Worm (Caenorhabditis elegans): ENCODE results near the gene fipr-14.

fipr-14 gene

ce11 chrIV:10896512-10896911 is 19.6 kb downstream of the fipr-14 start, which contains the start of gene srlf-13:
srlf-13 (minus strand) TSS chrIV:10896612.
- TF ChIP-seq klf-2 (GFP tag; conservative IDR thresholded peaks at IDR 0.05) (no peak), flt-1 (GFP tag; IDR thresholded peaks at IDR 0.05) (no peak), ztf-23 (GFP tag; IDR thresholded peaks at IDR 0.05) (no peak), ref-1 (GFP tag; conservative IDR thresholded peaks at IDR 0.05) (no peak), ztf-29 (GFP tag; IDR thresholded peaks at IDR 0.05) (no peak), cog-1 (tag; optimal IDR thresholded peaks at IDR 0.05) (no peak), tab-1 (GFP tag; IDR thresholded peaks at IDR 0.05) (no peak), T22C8.4 (GFP tag; IDR thresholded peaks at IDR 0.05) (no peak), med-1 (GFP tag; optimal IDR thresholded peaks at IDR 0.05; ENCODE audit: insufficient read depth) (no peak)

- TF ChIP-seq cog-1 (tag; optimal IDR thresholded peaks at IDR 0.05) (no peak), med-1 (GFP tag; optimal IDR thresholded peaks at IDR 0.05; ENCODE audit: insufficient read depth) (no peak), ztf-23 (GFP tag; IDR thresholded peaks at IDR 0.05) (no peak), flt-1 (GFP tag; IDR thresholded peaks at IDR 0.05) (no peak), klf-2 (GFP tag; conservative IDR thresholded peaks at IDR 0.05) (no peak), ztf-29 (GFP tag; IDR thresholded peaks at IDR 0.05) (no peak), tab-1 (GFP tag; IDR thresholded peaks at IDR 0.05) (no peak), ref-1 (GFP tag; conservative IDR thresholded peaks at IDR 0.05) (no peak), T22C8.4 (GFP tag; IDR thresholded peaks at IDR 0.05) (no peak)
These were observed 21.2 kb downstream of the fipr-14 start for ce11 chrIV:10898160-10898559.

DNA sequence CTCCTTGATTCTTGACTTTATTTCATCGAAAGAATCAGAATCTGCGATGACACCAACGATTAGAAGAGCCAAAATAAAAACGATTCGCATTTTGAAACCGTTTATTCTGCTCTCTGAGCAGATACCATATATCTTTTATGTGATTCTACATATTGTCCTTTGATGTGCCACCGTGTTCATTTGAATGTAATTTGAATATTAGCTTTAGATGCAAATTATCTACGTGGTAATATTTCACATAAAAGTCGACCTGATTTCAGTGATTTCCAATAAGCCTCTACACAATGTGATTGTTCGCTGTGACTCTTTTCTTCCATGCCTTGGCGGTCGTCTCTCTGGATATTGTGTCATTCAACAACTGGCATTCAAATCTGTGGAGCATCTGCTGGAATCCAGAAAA is 22.1 kb downstream of the fipr-14 start, which contains the start of the genes F13E9.9 and F13E9.19:
Gene F13E9.9 (minus strand): TSS at position 101 of the 400 bp plus-strand sequence.
Gene F13E9.19 (plus strand): TSS at position 316 of the 400 bp plus-strand sequence.
- no peak for TF ChIP-seq cog-1 (tag; optimal IDR thresholded peaks at IDR 0.05)
- TF ChIP-seq ref-1 (GFP tag; conservative IDR thresholded peaks at IDR 0.05) = no peak

ce11 chrIV:10900083-10900482 is 23.1 kb downstream of the fipr-14 start, which contains the start of gene srlf-30:
srlf-30 (plus strand) TSS chrIV:10900383.
- TF ChIP-seq ref-1 (GFP tag; conservative IDR thresholded peaks at IDR 0.05) = no peak
- no peak for TF ChIP-seq ztf-29 (GFP tag; IDR thresholded peaks at IDR 0.05)
- TF ChIP-seq cog-1 (tag; optimal IDR thresholded peaks at IDR 0.05) = no peak
- TF ChIP-seq tab-1 (GFP tag; IDR thresholded peaks at IDR 0.05) = no peak
- no peak for TF ChIP-seq T22C8.4 (GFP tag; IDR thresholded peaks at IDR 0.05)
- TF ChIP-seq med-1 (GFP tag; optimal IDR thresholded peaks at IDR 0.05; ENCODE audit: insufficient read depth) = no peak
- TF ChIP-seq klf-2 (GFP tag; conservative IDR thresholded peaks at IDR 0.05) = no peak

ce11 chrIV:10902476-10902875 is 25.5 kb downstream of the fipr-14 start:
- TF ChIP-seq klf-2 (GFP tag; conservative IDR thresholded peaks at IDR 0.05) (no peak), cog-1 (tag; optimal IDR thresholded peaks at IDR 0.05) (no peak), ref-1 (GFP tag; conservative IDR thresholded peaks at IDR 0.05) (no peak), T22C8.4 (GFP tag; IDR thresholded peaks at IDR 0.05) (no peak), tab-1 (GFP tag; IDR thresholded peaks at IDR 0.05) (no peak), med-1 (GFP tag; optimal IDR thresholded peaks at IDR 0.05; ENCODE audit: insufficient read depth) (no peak), ztf-23 (GFP tag; IDR thresholded peaks at IDR 0.05) (no peak)

- no peak for TF ChIP-seq T22C8.4 (GFP tag; IDR thresholded peaks at IDR 0.05)
- TF ChIP-seq ref-1 (GFP tag; conservative IDR thresholded peaks at IDR 0.05) = no peak
- no peak for TF ChIP-seq ztf-29 (GFP tag; IDR thresholded peaks at IDR 0.05)
- no peak for TF ChIP-seq flt-1 (GFP tag; IDR thresholded peaks at IDR 0.05)
- TF ChIP-seq ztf-23 (GFP tag; IDR thresholded peaks at IDR 0.05) = no peak
- TF ChIP-seq tab-1 (GFP tag; IDR thresholded peaks at IDR 0.05) = no peak
- no peak for TF ChIP-seq cog-1 (tag; optimal IDR thresholded peaks at IDR 0.05)
- no peak for TF ChIP-seq klf-2 (GFP tag; conservative IDR thresholded peaks at IDR 0.05)
These were observed 27.3 kb downstream of the fipr-14 start, which contains the start of gene ZK596.3 for ce11 chrIV:10904282-10904681. ZK596.3 (minus strand) TSS chrIV:10904382.

DNA sequence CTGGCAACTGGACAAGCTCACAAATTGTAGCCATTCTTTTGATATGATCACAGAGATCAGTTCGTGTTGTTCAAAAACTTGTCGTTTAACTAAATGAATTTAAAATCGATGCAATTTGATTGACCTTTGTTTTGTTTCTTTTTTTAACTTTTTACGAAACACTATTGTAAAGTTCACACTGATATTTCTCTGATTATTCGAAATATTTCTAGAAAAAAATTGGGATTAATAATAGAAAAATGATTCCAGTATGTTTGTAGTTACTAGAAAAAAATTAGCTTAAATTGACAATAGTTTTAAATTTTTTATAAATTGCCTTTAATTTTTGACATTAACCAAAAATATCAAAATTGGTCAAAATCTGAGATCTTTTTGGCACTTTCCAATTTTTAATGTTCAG is 32.3 kb downstream of the fipr-14 start, which contains the start of gene ZK596.2:
Gene ZK596.2 (minus strand): TSS at position 101 of the 400 bp plus-strand sequence.
- TF ChIP-seq ztf-29 (GFP tag; IDR thresholded peaks at IDR 0.05) (no peak), ref-1 (GFP tag; conservative IDR thresholded peaks at IDR 0.05) (no peak), klf-2 (GFP tag; conservative IDR thresholded peaks at IDR 0.05) (no peak), flt-1 (GFP tag; IDR thresholded peaks at IDR 0.05) (no peak), med-1 (GFP tag; optimal IDR thresholded peaks at IDR 0.05; ENCODE audit: insufficient read depth) (no peak), tab-1 (GFP tag; IDR thresholded peaks at IDR 0.05) (no peak), cog-1 (tag; optimal IDR thresholded peaks at IDR 0.05) (no peak), ztf-23 (GFP tag; IDR thresholded peaks at IDR 0.05) (no peak), T22C8.4 (GFP tag; IDR thresholded peaks at IDR 0.05) (no peak)

- TF ChIP-seq ztf-23 (GFP tag; IDR thresholded peaks at IDR 0.05) = no peak
- TF ChIP-seq flt-1 (GFP tag; IDR thresholded peaks at IDR 0.05) = no peak
- TF ChIP-seq tab-1 (GFP tag; IDR thresholded peaks at IDR 0.05) = no peak
- TF ChIP-seq ztf-29 (GFP tag; IDR thresholded peaks at IDR 0.05) = no peak
- TF ChIP-seq T22C8.4 (GFP tag; IDR thresholded peaks at IDR 0.05) = no peak
- no peak for TF ChIP-seq med-1 (GFP tag; optimal IDR thresholded peaks at IDR 0.05; ENCODE audit: insufficient read depth)
- no peak for TF ChIP-seq cog-1 (tag; optimal IDR thresholded peaks at IDR 0.05)
- TF ChIP-seq klf-2 (GFP tag; conservative IDR thresholded peaks at IDR 0.05) = no peak
- TF ChIP-seq ref-1 (GFP tag; conservative IDR thresholded peaks at IDR 0.05) = no peak
These were observed 32.8 kb downstream of the fipr-14 start, which contains the start of gene pyk-2 for ce11 chrIV:10909708-10910107. pyk-2 (plus strand) TSS chrIV:10909913.

DNA sequence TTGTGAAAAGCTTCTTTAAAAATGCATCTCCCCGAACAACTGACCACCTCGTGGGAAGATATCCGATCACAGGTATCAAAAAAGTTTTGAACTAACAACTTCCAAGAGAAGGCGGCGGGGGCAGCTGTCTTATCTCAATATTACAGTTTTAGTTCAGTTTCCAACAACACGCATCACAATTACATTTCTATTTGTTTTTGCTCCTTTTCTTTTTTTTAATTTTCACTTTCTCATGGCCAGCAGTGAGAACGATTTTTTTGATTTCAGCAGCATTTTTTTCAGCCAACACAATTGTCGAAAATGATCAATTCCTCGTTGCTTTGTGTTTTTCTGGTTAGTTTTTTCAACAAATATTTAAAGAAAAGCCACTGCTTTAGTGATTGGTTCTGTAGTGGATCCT is 36.1 kb downstream of the fipr-14 start, which contains the start of gene ZK593.2:
Gene ZK593.2 (plus strand): TSS at position 301 of the 400 bp plus-strand sequence.
- TF ChIP-seq tab-1 (GFP tag; IDR thresholded peaks at IDR 0.05) (no peak), T22C8.4 (GFP tag; IDR thresholded peaks at IDR 0.05) (no peak), ztf-23 (GFP tag; IDR thresholded peaks at IDR 0.05) (no peak), flt-1 (GFP tag; IDR thresholded peaks at IDR 0.05) (no peak), ztf-29 (GFP tag; IDR thresholded peaks at IDR 0.05) (no peak), ref-1 (GFP tag; conservative IDR thresholded peaks at IDR 0.05) (no peak), med-1 (GFP tag; optimal IDR thresholded peaks at IDR 0.05; ENCODE audit: insufficient read depth) (no peak), klf-2 (GFP tag; conservative IDR thresholded peaks at IDR 0.05) (no peak), cog-1 (tag; optimal IDR thresholded peaks at IDR 0.05) (no peak)

- TF ChIP-seq med-1 (GFP tag; optimal IDR thresholded peaks at IDR 0.05; ENCODE audit: insufficient read depth) (no peak), flt-1 (GFP tag; IDR thresholded peaks at IDR 0.05) (no peak), tab-1 (GFP tag; IDR thresholded peaks at IDR 0.05) (no peak), ztf-29 (GFP tag; IDR thresholded peaks at IDR 0.05) (no peak), cog-1 (tag; optimal IDR thresholded peaks at IDR 0.05) (no peak), klf-2 (GFP tag; conservative IDR thresholded peaks at IDR 0.05) (no peak), ref-1 (GFP tag; conservative IDR thresholded peaks at IDR 0.05) (no peak), ztf-23 (GFP tag; IDR thresholded peaks at IDR 0.05) (no peak), T22C8.4 (GFP tag; IDR thresholded peaks at IDR 0.05) (no peak)
These were observed 38.4 kb downstream of the fipr-14 start, which contains the start of gene ZK593.3 for ce11 chrIV:10915388-10915787. ZK593.3 (plus strand) TSS chrIV:10915688.
